Worm (Caenorhabditis elegans) whole organism, L3 larva: Measurements from ENCODE around the gene C46F9.5.

Experiments used
- R02D3.7 ChIP-seq: fragments of 150-350 bp; optimal IDR thresholded peaks from 2 replicates; lab custom pipeline; 2014; ENCODE audit warnings: missing biosample characterization, missing genetic modification characterization
- ZK546.5 ChIP-seq: sonication (generic microtip); optimal IDR thresholded peaks from 2 replicates; lab custom pipeline; 2017; ENCODE audit warnings: missing biosample characterization, missing genetic modification characterization
- ama-1 ChIP-seq: fragments of 150-350 bp; optimal IDR thresholded peaks from 2 replicates; lab custom pipeline; 2018
- ceh-28 ChIP-seq: fragments of 150-350 bp; optimal IDR thresholded peaks from 2 replicates; lab custom pipeline; 2014; ENCODE audit warnings: missing biosample characterization, missing genetic modification reagents, missing genetic modification characterization
- daf-12 ChIP-seq: fragments of 150-350 bp; optimal IDR thresholded peaks from 2 replicates; lab custom pipeline; 2014; ENCODE audit warnings: missing biosample characterization, missing genetic modification reagents, missing genetic modification characterization
- egl-27 ChIP-seq: sonication (generic microtip); optimal IDR thresholded peaks from 4 replicates; lab custom pipeline; 2017; ENCODE audit warnings: missing biosample characterization, missing genetic modification reagents, missing genetic modification characterization
- egl-5 ChIP-seq: fragments of 150-350 bp; optimal IDR thresholded peaks from 2 replicates; lab custom pipeline; 2017; ENCODE audit warnings: missing biosample characterization, missing genetic modification reagents, missing genetic modification characterization, inconsistent platforms
- elt-1 ChIP-seq: fragments of 150-350 bp; optimal IDR thresholded peaks from 2 replicates; lab custom pipeline; 2014; ENCODE audit warnings: missing biosample characterization, missing genetic modification characterization
- elt-2 ChIP-seq: sonication (generic microtip); optimal IDR thresholded peaks from 2 replicates; lab custom pipeline; 2016; ENCODE audit warnings: missing genetic modification reagents, mild to moderate bottlenecking, missing genetic modification characterization, missing compliant biosample characterization
- elt-3 ChIP-seq, 3 experiments: fragments of 150-350 bp in 1 of 3; sonication (generic microtip) in 2 of 3; optimal IDR thresholded peaks; 2 replicates in 2 of 3; 4 replicates in 1 of 3; lab custom pipeline; 2014 to 2017; ENCODE audit warnings: missing biosample characterization in 3 of 3, missing genetic modification characterization in 3 of 3
- eor-1 ChIP-seq, 2 experiments: fragments of 150-350 bp; optimal IDR thresholded peaks; 2 replicates each; lab custom pipeline; 2014 to 2018; ENCODE audit warnings: missing biosample characterization in 2 of 2, missing genetic modification characterization in 2 of 2
- fkh-2 ChIP-seq: fragments of 150-350 bp; optimal IDR thresholded peaks from 2 replicates; lab custom pipeline; 2014; ENCODE audit warnings: missing biosample characterization, missing genetic modification reagents, missing genetic modification characterization
- hmg-11 ChIP-seq: sonication (generic microtip); optimal IDR thresholded peaks from 2 replicates; lab custom pipeline; 2016; ENCODE audit warnings: missing genetic modification characterization, missing compliant biosample characterization
- jun-1 ChIP-seq: fragments of 150-350 bp; optimal IDR thresholded peaks from 2 replicates; lab custom pipeline; 2014; ENCODE audit warnings: missing biosample characterization, missing genetic modification reagents, missing genetic modification characterization
- lin-15B ChIP-seq: fragments of 150-350 bp; optimal IDR thresholded peaks from 2 replicates; lab custom pipeline; 2014; ENCODE audit warnings: missing biosample characterization, missing genetic modification characterization
- mdl-1 ChIP-seq: fragments of 150-350 bp; optimal IDR thresholded peaks from 2 replicates; lab custom pipeline; 2014; ENCODE audit warnings: missing biosample characterization, missing genetic modification characterization
- mml-1 ChIP-seq: fragments of 150-350 bp; sonication (generic microtip); optimal IDR thresholded peaks from 3 replicates; lab custom pipeline; 2014; ENCODE audit warnings: missing biosample characterization, missing genetic modification characterization
- nfya-1 ChIP-seq: sonication (generic microtip); optimal IDR thresholded peaks from 2 replicates; lab custom pipeline; 2017; ENCODE audit warnings: missing genetic modification characterization, mild to moderate bottlenecking, missing compliant biosample characterization, antibody characterized with exemption, moderate library complexity; ENCODE audit not compliant: insufficient read depth
- nhr-11 ChIP-seq: fragments of 150-350 bp; optimal IDR thresholded peaks from 2 replicates; lab custom pipeline; 2014; ENCODE audit warnings: missing biosample characterization, missing genetic modification characterization
- nhr-12 ChIP-seq: fragments of 150-350 bp; optimal IDR thresholded peaks from 2 replicates; lab custom pipeline; 2014; ENCODE audit warnings: missing biosample characterization, missing genetic modification characterization
- nhr-237 ChIP-seq: fragments of 150-350 bp; optimal IDR thresholded peaks from 2 replicates; lab custom pipeline; 2014; ENCODE audit warnings: missing biosample characterization, missing genetic modification characterization
- nhr-25 ChIP-seq: sonication (generic microtip); optimal IDR thresholded peaks from 2 replicates; lab custom pipeline; 2017; ENCODE audit warnings: missing biosample characterization, missing genetic modification characterization
- nhr-43 ChIP-seq: sonication (generic microtip); optimal IDR thresholded peaks from 2 replicates; lab custom pipeline; 2016; ENCODE audit warnings: mild to moderate bottlenecking, missing genetic modification characterization, missing compliant biosample characterization; ENCODE audit not compliant: poor library complexity, severe bottlenecking
- nhr-67 ChIP-seq: fragments of 150-350 bp; optimal IDR thresholded peaks from 2 replicates; lab custom pipeline; 2014; ENCODE audit warnings: missing biosample characterization, missing genetic modification characterization
- nhr-76 ChIP-seq: fragments of 150-350 bp; sonication (generic microtip); optimal IDR thresholded peaks from 5 replicates; lab custom pipeline; 2014; ENCODE audit warnings: missing biosample characterization, missing genetic modification characterization
- nhr-77 ChIP-seq: fragments of 150-350 bp; optimal IDR thresholded peaks from 2 replicates; lab custom pipeline; 2014; ENCODE audit warnings: missing biosample characterization, missing genetic modification characterization
- pha-4 ChIP-seq: fragments of 150-350 bp; optimal IDR thresholded peaks from 2 replicates; lab custom pipeline; 2014; ENCODE audit warnings: missing biosample characterization, missing genetic modification reagents, missing genetic modification characterization
- pqm-1 ChIP-seq: fragments of 150-350 bp; optimal IDR thresholded peaks from 2 replicates; lab custom pipeline; 2017; ENCODE audit warnings: missing biosample characterization, missing genetic modification characterization, inconsistent platforms
- sea-2 ChIP-seq: fragments of 150-350 bp; sonication (generic microtip); optimal IDR thresholded peaks from 4 replicates; lab custom pipeline; 2014; ENCODE audit warnings: missing biosample characterization, missing genetic modification reagents, missing genetic modification characterization
- tbx-2 ChIP-seq: sonication (generic microtip); optimal IDR thresholded peaks from 2 replicates; lab custom pipeline; 2016; ENCODE audit warnings: mild to moderate bottlenecking, missing genetic modification characterization, missing compliant biosample characterization
- unc-39 ChIP-seq: sonication (generic microtip); optimal IDR thresholded peaks from 4 replicates; lab custom pipeline; 2017; ENCODE audit warnings: missing biosample characterization, missing genetic modification characterization
- unc-62 ChIP-seq: fragments of 150-350 bp; sonication (generic microtip); optimal IDR thresholded peaks from 4 replicates; lab custom pipeline; 2014; ENCODE audit warnings: missing biosample characterization, missing genetic modification reagents, missing genetic modification characterization
- zag-1 ChIP-seq: fragments of 150-350 bp; optimal IDR thresholded peaks from 2 replicates; lab custom pipeline; 2014; ENCODE audit warnings: missing biosample characterization, missing genetic modification characterization
- ztf-11 ChIP-seq: fragments of 150-350 bp; optimal IDR thresholded peaks from 2 replicates; lab custom pipeline; 2014; ENCODE audit warnings: missing biosample characterization, missing genetic modification characterization

C46F9.5 gene

DNA sequence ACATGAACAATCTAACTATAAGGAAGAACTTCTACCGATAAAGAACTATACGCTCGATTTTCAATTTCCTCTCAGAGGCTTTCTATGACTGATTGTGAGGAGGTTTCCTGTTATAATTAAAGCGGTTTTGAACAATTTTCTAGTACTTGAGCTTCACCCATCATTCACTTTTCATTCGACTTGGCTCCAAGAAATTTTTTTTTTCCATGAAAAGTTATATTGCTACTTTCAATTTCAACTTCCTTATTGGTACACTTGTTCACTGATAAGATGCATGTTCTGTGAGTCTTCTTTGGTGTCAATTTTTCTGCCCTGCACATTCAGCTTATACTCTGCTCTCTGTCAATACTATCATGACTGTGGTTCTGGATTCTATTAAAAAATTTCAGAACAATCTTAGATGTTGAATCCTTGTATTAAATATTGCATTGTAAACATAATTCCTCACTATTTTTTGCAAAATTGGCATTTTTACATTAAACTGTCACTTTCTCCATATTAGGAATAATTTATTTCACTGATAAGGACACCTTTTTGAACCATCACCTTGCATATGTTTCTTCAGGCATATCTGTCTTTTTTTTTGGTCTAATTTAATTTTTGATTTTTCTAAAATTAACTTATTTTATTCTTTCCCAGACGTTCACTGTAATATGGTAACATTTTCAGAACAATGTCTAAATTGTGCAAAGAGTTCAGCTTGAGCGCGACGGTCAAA, 24.3 kb upstream of the C46F9.5 start, which contains the start of gene math-10:
TSS of gene math-10 (plus strand) at position 668 of the 718 bp plus-strand sequence.
- peak; percentile 71 for TF ChIP-seq elt-2 (tag; lab: Kevin White, UChicago)
- no peak for TF ChIP-seq nhr-67 (tag; lab: Kevin White, UChicago)
- TF ChIP-seq tbx-2 (tag; lab: Kevin White, UChicago) = no peak
- no peak for TF ChIP-seq ztf-11 (tag; lab: Kevin White, UChicago)
- TF ChIP-seq, all 47 proteins: peak for 1

ce11 chrII:1875658-1876057, 19.7 kb upstream of the C46F9.5 start, which contains the start of gene math-13:
Gene math-13 (plus strand): TSS chrII:1875958.
- no peak for TF ChIP-seq zag-1 (tag; lab: Kevin White, UChicago)
- no peak for TF ChIP-seq mml-1 (tag; lab: Kevin White, UChicago)
- no peak for TF ChIP-seq hmg-11 (tag; lab: Kevin White, UChicago)
- TF ChIP-seq ceh-28 = no peak
- no peak for TF ChIP-seq nhr-12
- TF ChIP-seq elt-1 = no peak
- no peak for TF ChIP-seq nhr-11 (tag; lab: Kevin White, UChicago)
- no peak for TF ChIP-seq pqm-1 (tag; lab: Kevin White, UChicago)
- no peak for TF ChIP-seq unc-62
- no peak for TF ChIP-seq eor-1 (tag; optimal IDR thresholded peaks at IDR 0.05; lab: Kevin White, UChicago)
- no peak for TF ChIP-seq lin-15B (tag; lab: Kevin White, UChicago)
- TF ChIP-seq ZK546.5 (tag; lab: Kevin White, UChicago) = no peak
- TF ChIP-seq ama-1 (lab: Kevin White, UChicago) = no peak

DNA sequence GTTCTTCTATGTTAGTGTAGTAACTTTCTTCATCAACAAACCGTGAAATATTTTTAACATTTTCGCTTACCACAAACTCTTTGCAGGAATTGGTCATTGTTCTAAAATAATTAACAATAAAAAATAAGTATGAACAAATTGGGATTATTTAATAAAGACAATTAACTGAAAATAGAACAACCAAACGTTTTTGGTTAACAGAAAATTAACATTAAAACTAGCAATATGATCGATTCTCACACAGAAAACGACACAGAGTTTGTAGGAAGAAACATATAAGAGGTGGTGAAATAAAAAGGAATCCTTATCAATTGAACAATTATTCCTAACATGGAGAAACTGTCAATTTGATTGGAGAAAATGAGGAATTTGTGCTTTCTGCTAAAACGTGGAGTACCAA, 16.7 kb upstream of the C46F9.5 start, which contains the start of gene math-16:
TSS of gene math-16 (minus strand) at position 101 of the 400 bp plus-strand sequence.
- no peak for TF ChIP-seq nhr-77 (tag; lab: Kevin White, UChicago)
- no peak for TF ChIP-seq hmg-11 (tag; lab: Kevin White, UChicago)
- no peak for TF ChIP-seq lin-15B (tag; lab: Kevin White, UChicago)
- TF ChIP-seq egl-27 (tag; lab: Kevin White, UChicago) = no peak
- no peak for TF ChIP-seq nhr-237 (tag; lab: Kevin White, UChicago)
- no peak for TF ChIP-seq tbx-2 (tag; lab: Kevin White, UChicago)
- no peak for TF ChIP-seq eor-1 (tag; optimal IDR thresholded peaks at IDR 0.05; lab: Kevin White, UChicago)
- no peak for TF ChIP-seq elt-3 (tag; optimal IDR thresholded peaks at IDR 0.05; lab: Kevin White, UChicago)
- TF ChIP-seq nhr-43 (tag; lab: Kevin White, UChicago) = no peak
- no peak for TF ChIP-seq daf-12 (tag; lab: Kevin White, UChicago)
- no peak for TF ChIP-seq sea-2 (GFP tag; lab: Kevin White, UChicago)
- TF ChIP-seq fkh-2 (tag; lab: Kevin White, UChicago) = no peak

- no peak for TF ChIP-seq nhr-237 (tag; lab: Kevin White, UChicago)
- no peak for TF ChIP-seq mdl-1 (tag; lab: Kevin White, UChicago)
- TF ChIP-seq ZK546.5 (tag; lab: Kevin White, UChicago) = no peak
- no peak for TF ChIP-seq hmg-11 (tag; lab: Kevin White, UChicago)
- TF ChIP-seq fkh-2 (tag; lab: Kevin White, UChicago) = no peak
- TF ChIP-seq elt-2 (tag; lab: Kevin White, UChicago) = no peak
- no peak for TF ChIP-seq unc-62
- TF ChIP-seq nhr-76 (tag; lab: Kevin White, UChicago) = no peak
- TF ChIP-seq unc-39 (tag; lab: Kevin White, UChicago) = no peak
- no peak for TF ChIP-seq egl-5
- TF ChIP-seq nfya-1 (tag; lab: Kevin White, UChicago) = no peak
- TF ChIP-seq R02D3.7 = no peak
- TF ChIP-seq jun-1 (tag; lab: Kevin White, UChicago) = no peak
- TF ChIP-seq pqm-1 (tag; lab: Kevin White, UChicago) = no peak
These were observed 12.7 kb upstream of the C46F9.5 start, which contains the start of gene math-5 for ce11 chrII:1882705-1883104. Gene math-5 (minus strand): TSS chrII:1882805.

- no peak for TF ChIP-seq nhr-12
- TF ChIP-seq unc-62 = no peak
- TF ChIP-seq jun-1 (tag; lab: Kevin White, UChicago) = no peak
- TF ChIP-seq nhr-77 (tag; lab: Kevin White, UChicago) = no peak
- TF ChIP-seq nhr-25 (tag; lab: Kevin White, UChicago) = no peak
- TF ChIP-seq pha-4 (tag; lab: Kevin White, UChicago) = no peak
- no peak for TF ChIP-seq nhr-67 (tag; lab: Kevin White, UChicago)
These were observed 10.7 kb upstream of the C46F9.5 start, which contains the start of gene math-6 for ce11 chrII:1884635-1885034. Gene math-6 (minus strand): TSS chrII:1884735.
